Worm (Caenorhabditis elegans): ENCODE results near the gene str-14.

- TF ChIP-seq egl-44 (GFP tag; IDR thresholded peaks at IDR 0.05): no peak
- no peak for TF ChIP-seq F52B5.7 (tag; optimal IDR thresholded peaks at IDR 0.05)
- TF ChIP-seq unc-62 (GFP tag; optimal IDR thresholded peaks at IDR 0.05): no peak
- no peak for TF ChIP-seq ztf-3 (GFP tag; optimal IDR thresholded peaks at IDR 0.05)
- no peak for TF ChIP-seq ceh-27 (GFP tag; optimal IDR thresholded peaks at IDR 0.05)
- TF ChIP-seq snpc-1.1 (tag; optimal IDR thresholded peaks at IDR 0.05; ENCODE audit: insufficient read depth): no peak
- TF ChIP-seq ccch-3 (GFP tag; optimal IDR thresholded peaks at IDR 0.05): no peak
- TF ChIP-seq T07F8.4 (tag; optimal IDR thresholded peaks at IDR 0.05): no peak
- TF ChIP-seq ceh-79 (tag; optimal IDR thresholded peaks at IDR 0.05): no peak
- TF ChIP-seq lsy-27 (tag; optimal IDR thresholded peaks at IDR 0.05; ENCODE audit: borderline replicate concordance, insufficient read depth): no peak
- TF ChIP-seq ztf-26 (tag; optimal IDR thresholded peaks at IDR 0.05): no peak
- no peak for TF ChIP-seq nhr-179 (tag; optimal IDR thresholded peaks at IDR 0.05)
- no peak for TF ChIP-seq rcor-1 (GFP tag; IDR thresholded peaks at IDR 0.05)
Measured at ce11 chrV:16467840-16468239, 12.9 kb upstream of the str-14 start, which contains the start of gene sru-44.
